Worm (Caenorhabditis elegans) whole organism, early embryonic: ENCODE results near the gene famh-161.

ENCODE experiments used
- B0310.2 ChIP-seq: sonication (generic microtip); optimal IDR thresholded peaks from 2 replicates; lab custom pipeline; 2016; ENCODE audit warnings: mild to moderate bottlenecking, missing genetic modification characterization, missing compliant biosample characterization
- F13C5.2 ChIP-seq: sonication (generic microtip); optimal IDR thresholded peaks from 2 replicates; lab custom pipeline; 2017; ENCODE audit warnings: mild to moderate bottlenecking, missing genetic modification characterization, inconsistent platforms, missing compliant biosample characterization
- ama-1 ChIP-seq: fragments of 150-350 bp; optimal IDR thresholded peaks from 2 replicates; lab custom pipeline; 2014
- ceh-13 ChIP-seq: fragments of 200-800 bp; sonication (Bioruptor generic); optimal IDR thresholded peaks from 2 replicates; lab custom pipeline; 2018; ENCODE audit warnings: mild to moderate bottlenecking, missing genetic modification characterization, missing compliant biosample characterization
- flt-1 ChIP-seq: fragments of 200-800 bp; sonication (Bioruptor generic); IDR thresholded peaks from 2 replicates; pipeline ENCODE4 v1.3.6; 2022; ENCODE audit warnings: missing genetic modification characterization, missing compliant biosample characterization
- tbx-11 ChIP-seq: fragments of 200-800 bp; sonication (Bioruptor generic); IDR thresholded peaks from 2 replicates; pipeline ENCODE4 v1.3.6; 2022; ENCODE audit warnings: missing genetic modification characterization, missing compliant biosample characterization
- tbx-37 ChIP-seq: fragments of 200-800 bp; sonication (Bioruptor generic); conservative IDR thresholded peaks from 2 replicates; pipeline ENCODE4 v1.3.6; 2022; ENCODE audit warnings: missing genetic modification reagents, missing genetic modification characterization, missing compliant biosample characterization

DNA sequence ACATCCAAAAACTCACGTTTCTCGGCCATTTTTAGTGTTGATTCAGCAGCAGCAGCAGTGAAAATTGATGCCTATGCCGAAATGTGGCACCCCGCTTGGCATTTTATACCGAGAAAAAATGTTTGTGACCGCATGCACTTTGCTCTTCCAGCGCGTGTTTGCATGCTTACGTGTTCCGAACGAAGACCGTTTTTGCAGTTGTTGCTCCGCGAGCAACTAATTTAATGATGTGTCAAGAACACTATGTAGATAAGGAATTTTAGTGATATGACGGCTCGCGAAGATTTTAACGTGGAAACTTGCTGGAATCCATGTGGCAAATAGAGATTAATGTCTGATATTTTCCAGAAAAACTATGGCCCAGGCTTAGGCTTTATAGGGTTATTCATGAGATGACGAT lies 35.0 kb downstream of the famh-161 start, which contains the start of gene dct-16:
- no peak for TF ChIP-seq tbx-11 (GFP tag; lab: Robert Waterston, UW)
- no peak for TF ChIP-seq flt-1 (GFP tag; lab: Robert Waterston, UW)
- no peak for TF ChIP-seq ama-1
- no peak for TF ChIP-seq tbx-37 (GFP tag; lab: Robert Waterston, UW)
- TF ChIP-seq F13C5.2 (tag; lab: Kevin White, UChicago), result no peak
- TF ChIP-seq ceh-13, result no peak
- TF ChIP-seq B0310.2 (tag; lab: Kevin White, UChicago), result no peak
